Fruit fly (Drosophila melanogaster): ENCODE measurements around the gene CG7368.

CG7368 gene

DNA sequence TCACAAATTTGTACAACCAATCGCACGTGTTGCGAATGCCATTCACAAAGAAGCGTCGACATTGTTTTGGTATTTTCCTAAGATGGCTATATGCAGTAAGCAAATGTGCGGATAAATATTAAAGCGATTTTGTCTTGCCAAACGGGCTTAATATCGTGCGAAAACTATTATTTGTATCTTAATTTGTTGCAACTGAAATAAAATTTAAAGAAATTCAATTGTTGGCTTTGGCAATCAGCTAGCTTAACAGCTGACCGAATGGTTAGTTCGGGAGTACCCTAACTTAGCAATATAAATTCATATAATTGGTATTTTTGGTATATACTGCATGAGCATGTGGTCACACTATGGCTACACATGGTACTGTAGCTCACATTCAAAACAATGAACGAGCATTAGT lies 51.4 kb downstream of the CG7368 start, which contains the start of the genes RIOK1 and Polr3H (continued):
- TF ChIP-seq CG13287 (GFP tag; IDR thresholded peaks at IDR 0.05; ENCODE audit: partially characterized antibody): peak; percentile 55; the same call in 1 of the 2 replicates
- no peak for TF ChIP-seq CG12071 (GFP tag; optimal IDR thresholded peaks at IDR 0.05)
- TF ChIP-seq gsb (GFP tag; IDR thresholded peaks at IDR 0.05): no peak
- no peak for TF ChIP-seq CG18599 (GFP tag; optimal IDR thresholded peaks at IDR 0.05)
- peak; percentile 6 for TF ChIP-seq jing (GFP tag; optimal IDR thresholded peaks at IDR 0.05)
- peak; percentile 62 for TF ChIP-seq CG1602 (GFP tag; optimal IDR thresholded peaks at IDR 0.05)
- no peak for TF ChIP-seq TFAM (GFP tag; optimal IDR thresholded peaks at IDR 0.05)
- peak; percentile 47 for TF ChIP-seq Atf3 (GFP tag; optimal IDR thresholded peaks at IDR 0.05)
- TF ChIP-seq NFAT (GFP tag; IDR thresholded peaks at IDR 0.05): peak; percentile 40; the same call in 1 of the 2 replicates
- TF ChIP-seq br (optimal IDR thresholded peaks at IDR 0.05): no peak
- peak; percentile 68 for TF ChIP-seq CHES-1-like (GFP tag; optimal IDR thresholded peaks at IDR 0.05)
- TF ChIP-seq CTCF (GFP tag; optimal IDR thresholded peaks at IDR 0.05): no peak
- TF ChIP-seq Atf-2 (GFP tag; optimal IDR thresholded peaks at IDR 0.05): peak; percentile 61
- TF ChIP-seq Elba2 (GFP tag; optimal IDR thresholded peaks at IDR 0.05): peak; percentile 30
- no peak for TF ChIP-seq D19A (tag; optimal IDR thresholded peaks at IDR 0.05)
- TF ChIP-seq CG33213 (GFP tag; optimal IDR thresholded peaks at IDR 0.05): peak; percentile 72
- TF ChIP-seq Fer1 (GFP tag; optimal IDR thresholded peaks at IDR 0.05): no peak
- peak; percentile 56 for TF ChIP-seq sisA (GFP tag; IDR thresholded peaks at IDR 0.05)
- TF ChIP-seq twi (tag; optimal IDR thresholded peaks at IDR 0.05): no peak
- TF ChIP-seq CG3281 (GFP tag; optimal IDR thresholded peaks at IDR 0.05): no peak
- TF ChIP-seq Trl (optimal IDR thresholded peaks at IDR 0.05): no peak
- TF ChIP-seq Trl (GFP tag; optimal IDR thresholded peaks at IDR 0.05): peak; percentile 59
- TF ChIP-seq tna (GFP tag; IDR thresholded peaks at IDR 0.05; ENCODE audit: partially characterized antibody): no peak
- TF ChIP-seq CG1233 (GFP tag; optimal IDR thresholded peaks at IDR 0.05): peak; percentile 55
- no peak for TF ChIP-seq CG18764 (GFP tag; optimal IDR thresholded peaks at IDR 0.05)
- no peak; the same call in 2 of the 3 replicates for TF ChIP-seq knrl (GFP tag; IDR thresholded peaks at IDR 0.05; ENCODE audit: partially characterized antibody)
- TF ChIP-seq nau (GFP tag; optimal IDR thresholded peaks at IDR 0.05): no peak
- TF ChIP-seq CG11560 (tag; IDR thresholded peaks at IDR 0.05): no peak
- TF ChIP-seq sd (tag; optimal IDR thresholded peaks at IDR 0.05): no peak
- TF ChIP-seq Tbp (GFP tag; optimal IDR thresholded peaks at IDR 0.05): no peak
- peak; percentile 46 for TF ChIP-seq dmrt11E (tag; optimal IDR thresholded peaks at IDR 0.05)
- no peak for TF ChIP-seq fd102C (GFP tag; optimal IDR thresholded peaks at IDR 0.05)
- no peak for TF ChIP-seq CG2678 (tag; optimal IDR thresholded peaks at IDR 0.05)
- TF ChIP-seq Ets97D (GFP tag; optimal IDR thresholded peaks at IDR 0.05): peak; percentile 62
- peak; percentile 39 for TF ChIP-seq fd3F (GFP tag; optimal IDR thresholded peaks at IDR 0.05)
- no peak for TF ChIP-seq Dek (tag; optimal IDR thresholded peaks at IDR 0.05)
- peak; percentile 63 for TF ChIP-seq Hr3 (GFP tag; optimal IDR thresholded peaks at IDR 0.05)
- TF ChIP-seq tio (GFP tag; optimal IDR thresholded peaks at IDR 0.05): no peak
- peak; percentile 14 for TF ChIP-seq CG4282 (GFP tag; optimal IDR thresholded peaks at IDR 0.05)
- 0 out of 2 replicates have a peak, but pooled peaks have one; percentile 8 for TF ChIP-seq CG17612 (GFP tag; IDR thresholded peaks at IDR 0.05)
- no peak for TF ChIP-seq gsb-n (tag; optimal IDR thresholded peaks at IDR 0.05)
- TF ChIP-seq Spps (tag; optimal IDR thresholded peaks at IDR 0.05): peak; percentile 27
- peak; percentile 66 for TF ChIP-seq Hmx (GFP tag; optimal IDR thresholded peaks at IDR 0.05)
- no peak; the same call in none of the 3 replicates for TF ChIP-seq Optix (GFP tag; IDR thresholded peaks at IDR 0.05)
- TF ChIP-seq CG7839 (tag; optimal IDR thresholded peaks at IDR 0.05): no peak
- peak; percentile 97 for TF ChIP-seq Med (GFP tag)
- TF ChIP-seq Nf-YC (tag; optimal IDR thresholded peaks at IDR 0.05): no peak
- peak; percentile 10 for TF ChIP-seq psq (GFP tag; optimal IDR thresholded peaks at IDR 0.05)
- no peak for TF ChIP-seq CG10321 (GFP tag; IDR thresholded peaks at IDR 0.05)
- TF ChIP-seq slp2 (GFP tag; optimal IDR thresholded peaks at IDR 0.05): peak; percentile 46
- peak; percentile 27 for TF ChIP-seq disco-r (GFP tag; optimal IDR thresholded peaks at IDR 0.05)
- TF ChIP-seq CG10979 (tag; optimal IDR thresholded peaks at IDR 0.05): peak; percentile 55
- TF ChIP-seq nom (GFP tag; optimal IDR thresholded peaks at IDR 0.05): no peak

Measured in whole organism, embryonic.